Fruit fly (Drosophila melanogaster): ENCODE data around the gene CG13670.

- peak; percentile 63; the same call in 2 of the 3 replicates for TF ChIP-seq CG4496 (GFP tag; IDR thresholded peaks at IDR 0.05)
- TF ChIP-seq EcR (GFP tag; optimal IDR thresholded peaks at IDR 0.05), result no peak
- TF ChIP-seq CG14655 (GFP tag; optimal IDR thresholded peaks at IDR 0.05), result no peak
- TF ChIP-seq D1 (tag; optimal IDR thresholded peaks at IDR 0.05), result no peak
- no peak for TF ChIP-seq CG9948 (tag; optimal IDR thresholded peaks at IDR 0.05)
- TF ChIP-seq CG8301 (tag; optimal IDR thresholded peaks at IDR 0.05), result no peak
- TF ChIP-seq gl (tag; optimal IDR thresholded peaks at IDR 0.05), result no peak
- no peak for TF ChIP-seq Snoo (tag; optimal IDR thresholded peaks at IDR 0.05)
- no peak for TF ChIP-seq fd96Ca (GFP tag; IDR thresholded peaks at IDR 0.05)
- no peak for TF ChIP-seq CG12605 (GFP tag; IDR thresholded peaks at IDR 0.05)
These were observed 5.8 kb upstream of the CG13670 start for dm6 chr3L:8314788-8315140.

Data from whole organism, pupa.